Fruit fly (Drosophila melanogaster): ENCODE data around the gene CG15888.

CG15888 gene

DNA sequence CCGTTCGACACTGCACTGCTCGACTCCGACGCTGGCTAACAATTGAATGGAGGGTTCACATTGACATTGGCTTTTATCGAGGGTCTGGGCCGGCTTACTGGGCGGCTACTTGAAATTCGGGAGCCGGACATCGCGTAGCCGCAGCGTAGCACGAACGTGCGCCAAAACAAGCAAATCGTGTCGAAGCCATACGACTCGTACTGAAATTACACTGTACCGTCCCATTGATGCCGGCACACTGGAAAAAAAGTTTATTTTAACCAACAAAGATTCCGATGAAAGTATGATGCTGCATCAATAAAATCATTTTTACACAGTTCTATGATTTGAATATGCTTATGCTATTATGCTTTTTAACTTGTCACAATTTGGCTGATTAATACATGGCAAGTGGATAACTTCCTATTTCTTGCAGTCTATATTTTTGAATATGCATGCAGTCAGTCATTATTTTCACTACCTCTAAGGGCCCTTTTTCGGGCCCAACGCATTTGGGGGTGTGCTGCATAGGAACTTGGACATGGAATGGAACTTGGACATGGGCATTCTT lies 2.5 kb upstream of the CG15888 start, which contains the start of gene apn:
Gene apn, minus strand, starts transcription at position 51 of the 550 bp plus-strand sequence.
- no peak for TF ChIP-seq noc (tag; optimal IDR thresholded peaks at IDR 0.05)

- no peak for TF ChIP-seq noc (tag; optimal IDR thresholded peaks at IDR 0.05)
These were observed 1.2 kb downstream of the CG15888 start for dm6 chr3R:13285110-13285509.

DNA sequence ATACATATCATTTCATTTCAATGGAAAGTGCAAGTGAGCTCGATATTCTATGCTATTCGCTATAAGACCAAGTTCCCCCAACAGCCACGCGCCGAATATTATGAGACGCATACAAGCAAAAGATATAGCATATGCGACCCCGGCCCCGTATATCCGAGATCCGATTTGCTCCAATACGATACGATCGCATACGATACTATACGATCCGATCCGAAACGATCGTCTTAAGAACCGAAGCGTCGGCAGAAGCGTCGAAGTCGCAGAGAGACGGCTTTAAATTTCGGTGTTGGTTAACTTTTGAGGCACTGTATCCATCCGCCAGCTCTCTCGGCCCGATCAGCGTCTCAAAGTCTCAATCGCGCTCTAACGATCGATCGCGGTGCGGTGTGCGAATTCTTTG lies 6.9 kb downstream of the CG15888 start, which contains the start of gene CG8630:
Gene CG8630, plus strand, starts transcription at position 303 of the 400 bp plus-strand sequence.
- no peak for TF ChIP-seq noc (tag; optimal IDR thresholded peaks at IDR 0.05)

DNA sequence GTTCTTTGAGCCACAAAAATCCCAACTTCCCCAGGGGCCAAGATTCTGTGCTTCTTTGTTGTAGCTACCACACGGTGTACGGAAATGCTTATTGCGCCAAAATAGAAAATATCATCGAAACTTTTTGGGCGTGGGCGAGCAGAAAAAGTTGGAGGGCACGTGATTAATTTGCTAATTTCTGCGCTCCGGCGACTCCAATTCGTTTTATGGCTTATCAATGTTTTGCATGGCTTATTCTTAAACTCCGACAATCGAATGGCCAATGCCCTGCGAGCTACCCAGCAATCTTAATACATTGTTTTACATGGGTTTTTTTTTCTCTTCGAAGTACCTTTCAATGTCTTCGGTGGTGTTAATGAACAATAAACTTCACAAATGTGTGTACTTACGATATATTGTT lies 10.9 kb downstream of the CG15888 start:
- TF ChIP-seq noc (tag; optimal IDR thresholded peaks at IDR 0.05): no peak

- no peak for TF ChIP-seq noc (tag; optimal IDR thresholded peaks at IDR 0.05)
These were observed 12.0 kb downstream of the CG15888 start for dm6 chr3R:13274257-13274796.

DNA sequence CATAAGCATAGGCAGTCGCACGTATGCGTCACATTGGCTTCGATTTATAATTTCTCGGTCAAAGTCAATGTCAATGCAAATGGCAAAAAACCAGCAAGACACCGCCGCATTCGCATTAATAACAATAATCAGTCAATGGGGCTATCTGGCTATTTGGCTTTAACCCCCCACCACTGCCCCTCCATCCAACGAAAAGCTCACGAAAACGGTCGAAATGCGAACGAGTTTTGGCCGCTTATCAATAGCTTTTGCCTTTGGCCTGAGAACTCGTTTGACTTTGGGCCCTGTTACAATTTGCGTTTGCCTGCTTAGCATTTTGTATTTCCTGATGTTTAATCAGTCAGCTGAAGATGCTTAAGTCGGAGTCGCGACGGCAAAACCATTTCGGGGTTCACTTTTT lies 12.9 kb downstream of the CG15888 start:
- no peak for TF ChIP-seq noc (tag; optimal IDR thresholded peaks at IDR 0.05)

dm6 chr3R:13271758-13272157 lies 14.6 kb downstream of the CG15888 start, which contains the start of gene TBC1D5:
Gene TBC1D5, minus strand, starts transcription at chr3R:13272011.
- no peak for TF ChIP-seq noc (tag; optimal IDR thresholded peaks at IDR 0.05)

DNA sequence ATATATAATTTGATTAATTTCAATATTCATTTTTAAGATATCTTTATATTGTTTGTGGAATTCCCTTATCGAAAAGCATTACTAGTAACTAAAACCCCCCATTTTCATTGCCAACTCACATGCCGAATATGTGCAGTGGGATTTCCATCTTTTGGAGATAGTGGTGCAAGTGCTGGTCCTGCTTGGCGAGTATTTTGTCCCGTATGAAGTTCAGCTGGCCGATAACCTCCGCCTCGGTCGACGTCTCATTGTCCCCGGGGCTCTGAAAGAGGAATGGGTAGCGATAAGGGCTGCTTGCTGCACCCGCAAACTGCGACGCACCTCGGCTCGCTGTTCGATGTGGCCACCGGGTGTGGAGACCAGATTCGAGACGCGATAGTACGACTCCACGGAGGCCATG lies 15.7 kb downstream of the CG15888 start:
- TF ChIP-seq noc (tag; optimal IDR thresholded peaks at IDR 0.05): no peak

DNA sequence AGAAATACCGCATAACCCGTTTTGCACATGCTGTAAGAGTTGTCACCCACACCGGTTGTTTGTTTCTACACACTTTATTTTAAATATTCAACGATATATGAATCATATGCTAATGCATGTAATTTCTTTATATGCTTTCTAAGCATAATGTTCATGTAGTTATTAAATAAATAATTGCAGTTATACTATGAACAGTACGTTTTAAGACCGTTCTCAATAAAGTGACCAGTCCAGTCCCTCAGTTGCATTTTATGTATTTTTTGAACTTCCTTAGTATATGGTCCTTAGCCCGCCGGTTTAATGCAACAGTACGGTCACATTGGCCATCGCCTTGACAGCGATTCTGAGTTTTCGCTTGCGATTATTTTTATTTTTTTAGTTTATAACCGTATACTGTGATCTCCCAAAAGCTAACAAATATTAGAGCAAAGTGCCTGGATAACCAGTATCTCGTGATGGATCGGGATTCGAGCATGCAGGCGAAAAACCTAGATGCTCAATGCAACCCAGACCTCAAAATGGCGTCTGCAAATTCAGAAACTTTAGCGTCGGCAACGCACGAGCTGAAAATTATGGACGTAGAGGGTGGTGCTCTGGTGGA lies 22.2 kb downstream of the CG15888 start, which contains the start of gene Ravus:
Gene Ravus, minus strand, starts transcription at position 1 of the 601 bp plus-strand sequence.
- peak; percentile 72 for TF ChIP-seq noc (tag; optimal IDR thresholded peaks at IDR 0.05)

dm6 chr3R:13261706-13262105 lies 24.6 kb downstream of the CG15888 start:
- TF ChIP-seq noc (tag; optimal IDR thresholded peaks at IDR 0.05): no peak

dm6 chr3R:13260114-13260673 lies 26.1 kb downstream of the CG15888 start, which contains the start of gene CG11686:
Gene CG11686, plus strand, starts transcription at chr3R:13260356.
- TF ChIP-seq noc (tag; optimal IDR thresholded peaks at IDR 0.05): no peak

- no peak for TF ChIP-seq noc (tag; optimal IDR thresholded peaks at IDR 0.05)
These were observed 27.4 kb downstream of the CG15888 start, which contains the start of gene Ace for dm6 chr3R:13258696-13259567. Gene Ace, minus strand, starts transcription at chr3R:13259517.

DNA sequence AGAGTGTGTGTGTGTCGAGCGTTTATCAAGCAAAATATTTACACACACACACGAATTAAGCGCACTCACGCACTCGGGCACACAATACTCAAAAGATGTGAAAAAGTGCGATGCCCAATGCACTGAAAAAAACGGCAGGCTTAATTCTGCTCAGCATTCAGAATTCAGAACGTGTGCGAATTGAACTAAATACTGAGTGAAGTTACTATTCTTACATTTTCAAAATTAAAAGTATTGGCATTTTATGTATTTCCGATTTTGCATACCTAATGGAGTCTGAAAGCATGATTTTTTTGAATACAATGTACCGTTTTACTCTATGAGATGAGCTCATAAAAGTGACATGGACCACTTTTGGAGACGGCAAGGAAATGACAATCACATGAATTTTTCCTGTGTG lies 29.2 kb downstream of the CG15888 start:
- no peak for TF ChIP-seq noc (tag; optimal IDR thresholded peaks at IDR 0.05)

DNA sequence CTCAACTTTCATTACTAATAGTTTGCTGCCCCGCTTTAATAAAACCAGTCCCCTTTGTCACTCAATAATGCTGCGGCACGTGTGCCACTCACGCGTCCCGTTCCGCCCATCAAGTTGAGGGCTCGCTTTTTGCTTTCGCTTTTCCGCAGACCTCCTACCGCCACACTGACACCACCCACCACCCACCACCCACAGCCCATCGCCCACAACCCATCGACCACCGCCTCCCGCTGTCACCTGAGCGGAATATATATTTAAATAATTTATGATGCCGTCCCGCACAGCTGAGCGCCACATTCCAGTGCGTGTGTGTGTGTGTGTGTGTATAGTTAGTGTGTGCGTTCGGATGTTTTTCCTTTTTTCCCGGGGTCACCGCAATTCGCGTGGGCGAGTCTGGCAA lies 44.6 kb downstream of the CG15888 start:
- TF ChIP-seq noc (tag; optimal IDR thresholded peaks at IDR 0.05): no peak

All from whole organism, larva.